Worm (Caenorhabditis elegans) whole organism, mixed stage, embryonic: ENCODE results near the gene C04G6.11.

Source experiments
- M03D4.4 ChIP-seq: sonication (generic microtip); optimal IDR thresholded peaks from 2 replicates; lab custom pipeline; 2017; ENCODE audit warnings: mild to moderate bottlenecking, missing genetic modification characterization, missing compliant biosample characterization
- blmp-1 ChIP-seq: fragments of 150-350 bp; optimal IDR thresholded peaks from 2 replicates; lab custom pipeline; 2014; ENCODE audit warnings: missing biosample characterization, missing genetic modification characterization
- ceh-39 ChIP-seq: fragments of 150-350 bp; optimal IDR thresholded peaks from 2 replicates; lab custom pipeline; 2014; ENCODE audit warnings: missing biosample characterization, missing genetic modification characterization
- ceh-43 ChIP-seq: fragments of 200-800 bp; sonication (Bioruptor generic); optimal IDR thresholded peaks from 2 replicates; lab custom pipeline; 2018; ENCODE audit warnings: mild to moderate bottlenecking, missing genetic modification characterization, moderate library complexity, missing compliant biosample characterization
- ceh-83 ChIP-seq: fragments of 200-800 bp; sonication (Bioruptor generic); optimal IDR thresholded peaks from 2 replicates; lab custom pipeline; 2018; ENCODE audit warnings: mild to moderate bottlenecking, missing genetic modification characterization, missing compliant biosample characterization
- cnd-1 ChIP-seq: fragments of 200-800 bp; sonication (Bioruptor generic); optimal IDR thresholded peaks from 2 replicates; lab custom pipeline; 2018; ENCODE audit warnings: mild to moderate bottlenecking, missing genetic modification characterization, missing compliant biosample characterization
- drap-1 ChIP-seq: fragments of 200-800 bp; sonication (Bioruptor generic); optimal IDR thresholded peaks from 3 replicates; lab custom pipeline; 2018; ENCODE audit warnings: mild to moderate bottlenecking, missing genetic modification characterization, missing compliant biosample characterization
- elt-3 ChIP-seq: fragments of 150-350 bp; optimal IDR thresholded peaks from 2 replicates; lab custom pipeline; 2014; ENCODE audit warnings: missing biosample characterization, missing genetic modification characterization
- flh-1 ChIP-seq: fragments of 200-800 bp; sonication (Bioruptor generic); optimal IDR thresholded peaks from 2 replicates; lab custom pipeline; 2018; ENCODE audit warnings: mild to moderate bottlenecking, missing genetic modification characterization, moderate library complexity, missing compliant biosample characterization
- ham-2 ChIP-seq: fragments of 200-800 bp; sonication (Bioruptor generic); optimal IDR thresholded peaks from 2 replicates; lab custom pipeline; 2018; ENCODE audit warnings: mild to moderate bottlenecking, missing genetic modification characterization, missing compliant biosample characterization
- hlh-1 ChIP-seq: fragments of 150-350 bp; optimal IDR thresholded peaks from 2 replicates; lab custom pipeline; 2014; ENCODE audit warnings: missing biosample characterization, missing genetic modification reagents, missing genetic modification characterization
- lin-13 ChIP-seq: fragments of 150-350 bp; optimal IDR thresholded peaks from 2 replicates; lab custom pipeline; 2014; ENCODE audit warnings: missing biosample characterization, missing genetic modification characterization
- lin-32 ChIP-seq: fragments of 200-800 bp; sonication (Bioruptor generic); optimal IDR thresholded peaks from 2 replicates; lab custom pipeline; 2018; ENCODE audit warnings: mild to moderate bottlenecking, missing genetic modification characterization, missing compliant biosample characterization
- lsy-2 ChIP-seq: fragments of 150-350 bp; optimal IDR thresholded peaks from 2 replicates; lab custom pipeline; 2014; ENCODE audit warnings: missing biosample characterization, missing genetic modification characterization
- mab-5 ChIP-seq: fragments of 150-350 bp; optimal IDR thresholded peaks from 2 replicates; lab custom pipeline; 2014; ENCODE audit warnings: missing biosample characterization, missing genetic modification characterization
- mep-1 ChIP-seq: fragments of 150-350 bp; optimal IDR thresholded peaks from 2 replicates; lab custom pipeline; 2017; ENCODE audit warnings: missing biosample characterization, missing genetic modification reagents, missing genetic modification characterization, inconsistent platforms
- mls-2 ChIP-seq: sonication (generic microtip); optimal IDR thresholded peaks from 2 replicates; lab custom pipeline; 2016; ENCODE audit warnings: mild to moderate bottlenecking, missing genetic modification characterization, moderate library complexity, missing compliant biosample characterization
- nhr-12 ChIP-seq: fragments of 150-350 bp; optimal IDR thresholded peaks from 2 replicates; lab custom pipeline; 2014; ENCODE audit warnings: missing biosample characterization, missing genetic modification characterization
- nhr-2 ChIP-seq: fragments of 150-350 bp; optimal IDR thresholded peaks from 2 replicates; lab custom pipeline; 2014; ENCODE audit warnings: missing biosample characterization, missing genetic modification characterization
- nhr-237 ChIP-seq: fragments of 150-350 bp; optimal IDR thresholded peaks from 2 replicates; lab custom pipeline; 2014; ENCODE audit warnings: missing biosample characterization, missing genetic modification characterization
- nhr-28 ChIP-seq: fragments of 150-350 bp; optimal IDR thresholded peaks from 2 replicates; lab custom pipeline; 2014; ENCODE audit warnings: missing biosample characterization, missing genetic modification characterization
- pha-4 ChIP-seq: fragments of 150-350 bp; optimal IDR thresholded peaks from 2 replicates; lab custom pipeline; 2018; ENCODE audit warnings: missing biosample characterization, missing genetic modification reagents, missing genetic modification characterization
- sem-2 ChIP-seq: fragments of 200-800 bp; sonication (Bioruptor generic); optimal IDR thresholded peaks from 2 replicates; lab custom pipeline; 2018; ENCODE audit warnings: mild to moderate bottlenecking, missing genetic modification characterization, missing compliant biosample characterization
- snpc-4 ChIP-seq: fragments of 150-350 bp; optimal IDR thresholded peaks from 2 replicates; lab custom pipeline; 2014; ENCODE audit warnings: missing biosample characterization, missing genetic modification characterization
- sptf-1 ChIP-seq: sonication (generic microtip); optimal IDR thresholded peaks from 2 replicates; lab custom pipeline; 2017; ENCODE audit warnings: mild to moderate bottlenecking, missing genetic modification characterization, moderate library complexity, missing compliant biosample characterization
- tbx-8 ChIP-seq: fragments of 200-800 bp; sonication (Bioruptor generic); optimal IDR thresholded peaks from 2 replicates; lab custom pipeline; 2018; ENCODE audit warnings: mild to moderate bottlenecking, missing genetic modification characterization, moderate library complexity, missing compliant biosample characterization
- unc-120 ChIP-seq: sonication (generic microtip); optimal IDR thresholded peaks from 2 replicates; lab custom pipeline; 2017; ENCODE audit warnings: missing genetic modification characterization, missing compliant biosample characterization; ENCODE audit not compliant: poor library complexity, severe bottlenecking
- unc-39 ChIP-seq: fragments of 150-350 bp; optimal IDR thresholded peaks from 2 replicates; lab custom pipeline; 2014; ENCODE audit warnings: missing biosample characterization, missing genetic modification characterization
- unc-62 ChIP-seq: fragments of 150-350 bp; optimal IDR thresholded peaks from 2 replicates; lab custom pipeline; 2014; ENCODE audit warnings: missing biosample characterization, missing genetic modification reagents, missing genetic modification characterization
- zip-8 ChIP-seq: fragments of 150-350 bp; optimal IDR thresholded peaks from 2 replicates; lab custom pipeline; 2014; ENCODE audit warnings: missing biosample characterization, missing genetic modification characterization
- ztf-11 ChIP-seq: fragments of 150-350 bp; optimal IDR thresholded peaks from 2 replicates; lab custom pipeline; 2014; ENCODE audit warnings: missing biosample characterization, missing genetic modification characterization

Gene C04G6.11

ce11 chrII:5103784-5104457 lies at the start of gene C04G6.11, which contains the start of gene mpk-2:
Gene C04G6.11 (minus strand): TSS chrII:5103834.
Gene mpk-2 (plus strand): TSS chrII:5104118.
- TF ChIP-seq zip-8 (no peak), snpc-4 (no peak), nhr-237 (tag; lab: Kevin White, UChicago) (no peak), pha-4 (tag; lab: Kevin White, UChicago) (no peak), nhr-12 (no peak), tbx-8 (GFP tag; lab: Kevin White, UChicago) (no peak), M03D4.4 (tag; lab: Kevin White, UChicago) (no peak), blmp-1 (no peak), unc-62 (GFP tag; lab: Kevin White, UChicago) (no peak)

DNA sequence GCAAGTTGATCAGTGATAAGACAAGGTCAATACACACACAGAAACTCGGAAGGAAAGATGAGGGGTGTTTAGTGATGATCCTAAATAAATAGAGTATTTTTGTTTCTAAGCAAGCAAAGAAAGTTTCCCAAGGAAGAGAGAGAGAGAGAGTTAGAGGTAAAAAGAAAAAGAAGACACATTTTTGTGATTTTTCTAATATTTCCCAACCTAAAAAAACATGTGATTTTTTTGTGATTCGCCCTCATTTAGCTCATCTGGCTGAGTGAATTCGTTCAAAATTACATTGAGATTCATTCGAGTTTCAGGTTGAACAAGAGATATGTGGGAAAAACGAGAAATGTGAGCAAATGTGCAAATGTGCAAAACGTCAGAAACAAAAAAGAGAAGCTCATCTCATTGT lies 47.2 kb upstream of the C04G6.11 start, which contains the start of gene srb-16:
Gene srb-16, minus strand, starts transcription at position 101 of the 400 bp plus-strand sequence.
- TF ChIP-seq snpc-4, result no peak
- no peak for TF ChIP-seq pha-4 (tag; lab: Kevin White, UChicago)
- no peak for TF ChIP-seq nhr-2
- no peak for TF ChIP-seq mls-2
- no peak for TF ChIP-seq mep-1
- TF ChIP-seq ham-2 (GFP tag; lab: Kevin White, UChicago), result no peak
- TF ChIP-seq sptf-1 (tag; lab: Kevin White, UChicago), result no peak
- no peak for TF ChIP-seq ceh-43 (GFP tag; lab: Kevin White, UChicago)
- no peak for TF ChIP-seq lin-13 (tag; lab: Kevin White, UChicago)
- no peak for TF ChIP-seq lsy-2 (tag; lab: Kevin White, UChicago)
- TF ChIP-seq flh-1 (GFP tag; lab: Kevin White, UChicago), result no peak
- no peak for TF ChIP-seq drap-1 (GFP tag; lab: Kevin White, UChicago)
- TF ChIP-seq elt-3 (tag; lab: Kevin White, UChicago), result no peak

ce11 chrII:5148349-5148748 lies 44.7 kb upstream of the C04G6.11 start, which contains the start of gene F58A6.5:
Gene F58A6.5 (minus strand): TSS chrII:5148449.
- no peak for TF ChIP-seq blmp-1
- TF ChIP-seq unc-62 (GFP tag; lab: Kevin White, UChicago), result no peak
- TF ChIP-seq lin-32 (GFP tag; lab: Kevin White, UChicago), result no peak
- no peak for TF ChIP-seq M03D4.4 (tag; lab: Kevin White, UChicago)
- no peak for TF ChIP-seq sptf-1 (tag; lab: Kevin White, UChicago)
- TF ChIP-seq lin-13 (tag; lab: Kevin White, UChicago), result no peak
- TF ChIP-seq ceh-83 (GFP tag; lab: Kevin White, UChicago), result no peak

DNA sequence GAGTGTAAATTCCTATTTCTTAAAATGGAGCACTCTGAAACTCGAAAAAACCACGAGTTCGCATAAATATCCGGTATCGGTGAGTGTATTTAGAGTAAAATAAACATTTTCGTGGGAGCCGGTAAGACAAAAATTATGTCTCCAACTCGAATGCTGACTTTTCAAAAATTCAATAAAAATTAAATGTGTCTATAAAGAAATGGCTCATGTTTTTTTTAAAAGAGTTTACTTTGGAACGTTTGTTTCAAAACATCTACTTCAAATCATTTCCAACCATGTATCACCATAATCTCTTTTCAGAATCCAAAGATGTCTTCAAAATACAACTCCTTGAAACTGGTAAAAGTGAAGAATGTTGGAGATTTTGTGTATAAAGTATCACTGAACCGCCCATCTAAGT lies 39.0 kb upstream of the C04G6.11 start, which contains the start of gene F58A6.1:
Gene F58A6.1, plus strand, starts transcription at position 301 of the 400 bp plus-strand sequence.
- TF ChIP-seq nhr-2 (no peak), nhr-28 (tag; lab: Kevin White, UChicago) (no peak), mls-2 (no peak), blmp-1 (no peak), unc-39 (tag; lab: Kevin White, UChicago) (no peak), mab-5 (tag; lab: Kevin White, UChicago) (no peak), ztf-11 (tag; lab: Kevin White, UChicago) (no peak), zip-8 (no peak), cnd-1 (tag; lab: Kevin White, UChicago) (no peak), ceh-83 (GFP tag; lab: Kevin White, UChicago) (no peak), mep-1 (no peak), unc-62 (GFP tag; lab: Kevin White, UChicago) (no peak), tbx-8 (GFP tag; lab: Kevin White, UChicago) (no peak), lin-13 (tag; lab: Kevin White, UChicago) (no peak), hlh-1 (tag; lab: Kevin White, UChicago) (no peak), sem-2 (no peak), lsy-2 (tag; lab: Kevin White, UChicago) (no peak)
- TF ChIP-seq, all 35 proteins: peak for 0

DNA sequence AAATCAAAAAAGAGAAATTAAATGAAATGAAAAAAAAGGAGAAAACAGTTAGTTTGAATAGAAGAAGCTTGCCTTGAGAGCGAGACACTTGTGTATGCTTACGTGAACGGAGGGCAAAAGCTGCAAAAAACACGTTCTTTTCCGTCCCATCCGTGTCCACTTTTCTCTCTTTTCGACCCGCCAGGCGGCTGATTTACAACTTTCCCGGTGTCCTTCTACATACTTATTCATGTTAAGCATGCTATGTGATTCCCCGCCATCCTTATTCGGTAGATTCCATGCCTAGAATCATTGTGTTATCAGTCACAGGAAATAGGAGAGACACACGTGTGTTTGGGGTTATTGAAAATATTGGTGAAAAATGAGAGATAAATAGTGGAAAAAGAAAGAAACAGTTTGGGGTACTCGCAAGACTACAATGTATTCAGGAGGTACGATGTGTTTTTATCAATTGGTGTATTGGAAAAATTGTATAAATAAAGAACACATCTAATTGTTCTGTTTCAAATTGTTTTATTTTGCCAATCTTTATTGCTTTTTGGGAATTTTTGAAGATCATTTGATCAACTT lies 38.4 kb upstream of the C04G6.11 start, which contains the start of gene nas-29:
Gene nas-29, minus strand, starts transcription at position 92 of the 570 bp plus-strand sequence.
- TF ChIP-seq snpc-4 (no peak), ztf-11 (tag; lab: Kevin White, UChicago) (no peak), sptf-1 (tag; lab: Kevin White, UChicago) (no peak), unc-39 (tag; lab: Kevin White, UChicago) (no peak), unc-62 (GFP tag; lab: Kevin White, UChicago) (no peak), drap-1 (GFP tag; lab: Kevin White, UChicago) (no peak), unc-120 (tag; lab: Kevin White, UChicago) (no peak), zip-8 (no peak), flh-1 (GFP tag; lab: Kevin White, UChicago) (no peak), nhr-237 (tag; lab: Kevin White, UChicago) (no peak), ceh-39 (tag; lab: Kevin White, UChicago) (no peak), ceh-43 (GFP tag; lab: Kevin White, UChicago) (no peak), lin-32 (GFP tag; lab: Kevin White, UChicago) (no peak), nhr-12 (no peak), ham-2 (GFP tag; lab: Kevin White, UChicago) (no peak), nhr-28 (tag; lab: Kevin White, UChicago) (no peak), nhr-2 (no peak), lin-13 (tag; lab: Kevin White, UChicago) (no peak), pha-4 (tag; lab: Kevin White, UChicago) (no peak), mep-1 (no peak)
